Worm (Caenorhabditis elegans): ENCODE results near the gene clec-57.
A peak's percentile ranks its signal among the peaks of the same experiment; 100 is the strongest.

clec-57 gene

ce11 chrV:14457070-14457469 lies 12.0 kb upstream of the clec-57 start, which contains the start of gene coh-3 (continued):
- TF ChIP-seq lag-1 (GFP tag; IDR thresholded peaks at IDR 0.05) (no peak), hlh-12 (tag; optimal IDR thresholded peaks at IDR 0.05) (no peak), ceh-100 (GFP tag; IDR thresholded peaks at IDR 0.05) (peak; percentile 57; the same call in 1 of the 2 replicates), mes-4 (tag; optimal IDR thresholded peaks at IDR 0.05) (no peak), F39B2.1 (GFP tag; IDR thresholded peaks at IDR 0.05) (no peak), nhr-90 (tag; optimal IDR thresholded peaks at IDR 0.05) (no peak), B0261.1 (tag; optimal IDR thresholded peaks at IDR 0.05) (no peak), pha-4 (tag; optimal IDR thresholded peaks at IDR 0.05) (no peak), C06A6.2 (GFP tag; conservative IDR thresholded peaks at IDR 0.05) (no peak), egl-18 (GFP tag; IDR thresholded peaks at IDR 0.05) (no peak), fkh-3 (tag; optimal IDR thresholded peaks at IDR 0.05) (no peak), gei-17 (GFP tag; optimal IDR thresholded peaks at IDR 0.05) (no peak), cebp-1 (GFP tag; IDR thresholded peaks at IDR 0.05) (no peak), cebp-1 (tag; optimal IDR thresholded peaks at IDR 0.05) (no peak), attf-6 (GFP tag; IDR thresholded peaks at IDR 0.05) (peak; percentile 70), hlh-26 (GFP tag; conservative IDR thresholded peaks at IDR 0.05) (no peak), F10E7.11 (tag; optimal IDR thresholded peaks at IDR 0.05) (no peak), K11D2.4 (GFP tag; IDR thresholded peaks at IDR 0.05) (no peak), ztf-3 (GFP tag; optimal IDR thresholded peaks at IDR 0.05) (no peak), mcd-1 (GFP tag; IDR thresholded peaks at IDR 0.05) (peak; percentile 63), bed-1 (GFP tag; IDR thresholded peaks at IDR 0.05) (no peak), mxl-1 (tag; optimal IDR thresholded peaks at IDR 0.05) (no peak), hmg-1.2 (GFP tag; IDR thresholded peaks at IDR 0.05) (peak; percentile 49; the same call in 1 of the 2 replicates), ets-4 (GFP tag; optimal IDR thresholded peaks at IDR 0.05) (no peak), Y95B8A.8 (GFP tag; IDR thresholded peaks at IDR 0.05) (0 out of 2 replicates have a peak, but pooled peaks have one; percentile 35), unc-62 (GFP tag; optimal IDR thresholded peaks at IDR 0.05) (no peak), K12H6.12 (tag; optimal IDR thresholded peaks at IDR 0.05) (no peak), lin-35 (GFP tag; optimal IDR thresholded peaks at IDR 0.05) (peak in 1 of 3 experiments; percentile 30), athp-1 (tag; optimal IDR thresholded peaks at IDR 0.05) (peak; percentile 25), ceh-91 (GFP tag; IDR thresholded peaks at IDR 0.05) (peak; percentile 96), F37B4.10 (GFP tag; IDR thresholded peaks at IDR 0.05) (no peak), ztf-28 (GFP tag; IDR thresholded peaks at IDR 0.05) (peak; percentile 53; the same call in 1 of the 2 replicates), snpc-1.3 (tag; optimal IDR thresholded peaks at IDR 0.05; ENCODE audit: insufficient read depth) (peak; percentile 92), madf-10 (tag; optimal IDR thresholded peaks at IDR 0.05) (no peak), xnd-1 (tag; optimal IDR thresholded peaks at IDR 0.05) (peak; percentile 99), tbx-9 (tag; optimal IDR thresholded peaks at IDR 0.05; ENCODE audit: borderline replicate concordance) (no peak), T26A5.8 (tag; optimal IDR thresholded peaks at IDR 0.05) (no peak), mel-28 (tag; optimal IDR thresholded peaks at IDR 0.05; ENCODE audit: borderline replicate concordance) (no peak), snpc-4 (GFP tag; optimal IDR thresholded peaks at IDR 0.05) (no peak), snpc-4 (tag; optimal IDR thresholded peaks at IDR 0.05) (peak in 3 of 4 experiments; percentile 46 to 74 (median 71)), F57C9.4 (tag; optimal IDR thresholded peaks at IDR 0.05) (no peak), aptf-2 (GFP tag; conservative IDR thresholded peaks at IDR 0.05) (peak; percentile 65; the same call in 1 of the 2 replicates), ceh-40 (GFP tag; IDR thresholded peaks at IDR 0.05) (no peak), zfh-2 (GFP tag; conservative IDR thresholded peaks at IDR 0.05) (no peak), F23B12.7 (tag; optimal IDR thresholded peaks at IDR 0.05; ENCODE audit: insufficient read depth) (peak; percentile 65), nhr-80 (tag; optimal IDR thresholded peaks at IDR 0.05) (no peak), F49E8.2 (tag; optimal IDR thresholded peaks at IDR 0.05; ENCODE audit: insufficient read depth) (peak; percentile 94), let-607 (tag; optimal IDR thresholded peaks at IDR 0.05) (no peak), madf-3 (GFP tag; IDR thresholded peaks at IDR 0.05) (peak; percentile 90)

Measured in whole organism, young adult.